Worm (Caenorhabditis elegans) whole organism, late embryonic: ENCODE results near the gene gst-23.

Experiments used
- ahr-1 ChIP-seq: sonication (generic microtip); optimal IDR thresholded peaks from 2 replicates; lab custom pipeline; 2016; ENCODE audit warnings: missing genetic modification characterization, missing compliant biosample characterization
- ama-1 ChIP-seq: fragments of 150-350 bp; optimal IDR thresholded peaks from 2 replicates; lab custom pipeline; 2014
- ceh-48 ChIP-seq: sonication (generic microtip); optimal IDR thresholded peaks from 2 replicates; lab custom pipeline; 2016; ENCODE audit warnings: missing genetic modification characterization, inconsistent platforms, missing compliant biosample characterization
- dmd-4 ChIP-seq: sonication (generic microtip); optimal IDR thresholded peaks from 2 replicates; lab custom pipeline; 2016; ENCODE audit warnings: borderline replicate concordance, missing genetic modification characterization, missing compliant biosample characterization
- dve-1 ChIP-seq: sonication (generic microtip); optimal IDR thresholded peaks from 2 replicates; lab custom pipeline; 2017; ENCODE audit warnings: antibody characterized with exemption, mild to moderate bottlenecking, missing genetic modification characterization, missing compliant biosample characterization
- lin-11 ChIP-seq: fragments of 200-800 bp; sonication (Bioruptor generic); optimal IDR thresholded peaks from 2 replicates; lab custom pipeline; 2018; ENCODE audit warnings: mild to moderate bottlenecking, missing genetic modification characterization, missing compliant biosample characterization
- nfya-1 ChIP-seq: sonication (generic microtip); optimal IDR thresholded peaks from 2 replicates; lab custom pipeline; 2017; ENCODE audit warnings: missing genetic modification characterization, mild to moderate bottlenecking, missing compliant biosample characterization, antibody characterized with exemption, moderate library complexity
- odd-2 ChIP-seq: sonication (generic microtip); optimal IDR thresholded peaks from 2 replicates; lab custom pipeline; 2017; ENCODE audit warnings: antibody characterized with exemption, mild to moderate bottlenecking, missing genetic modification characterization, missing compliant biosample characterization
- pqm-1 ChIP-seq: sonication (generic microtip); optimal IDR thresholded peaks from 2 replicates; lab custom pipeline; 2016; ENCODE audit warnings: missing genetic modification characterization, missing compliant biosample characterization
- rnt-1 ChIP-seq: sonication (generic microtip); optimal IDR thresholded peaks from 2 replicates; lab custom pipeline; 2016; ENCODE audit warnings: missing genetic modification characterization, missing compliant biosample characterization
- tbx-2 ChIP-seq: sonication (generic microtip); optimal IDR thresholded peaks from 2 replicates; lab custom pipeline; 2016; ENCODE audit warnings: missing genetic modification characterization, missing compliant biosample characterization
- unc-3 ChIP-seq, 2 experiments: fragments of 200-800 bp in 1 of 2; sonication (Bioruptor generic) in 1 of 2; sonication (generic microtip) in 1 of 2; conservative IDR thresholded peaks in 1 of 2; optimal IDR thresholded peaks in 1 of 2; 2 replicates each; pipeline versions ENCODE4 v1.3.6 to Lab custom; 2016 to 2022; ENCODE audit warnings: missing compliant biosample characterization in 2 of 2, missing genetic modification characterization in 2 of 2, missing genetic modification reagents in 1 of 2
- unc-55 ChIP-seq: sonication (generic microtip); optimal IDR thresholded peaks from 2 replicates; lab custom pipeline; 2017; ENCODE audit warnings: missing biosample characterization, missing genetic modification reagents, missing genetic modification characterization
- zip-5 ChIP-seq: sonication (generic microtip); optimal IDR thresholded peaks from 2 replicates; lab custom pipeline; 2016; ENCODE audit warnings: missing genetic modification characterization, missing compliant biosample characterization

- TF ChIP-seq lin-11 (tag; lab: Kevin White, UChicago), result no peak
- no peak for TF ChIP-seq zip-5 (tag; lab: Kevin White, UChicago)
- no peak for TF ChIP-seq dve-1 (tag; lab: Kevin White, UChicago)
- no peak for TF ChIP-seq pqm-1 (tag; lab: Kevin White, UChicago)
- TF ChIP-seq ama-1, result no peak
- TF ChIP-seq ahr-1 (tag; lab: Kevin White, UChicago), result no peak
- no peak for TF ChIP-seq odd-2 (tag; lab: Kevin White, UChicago)
- no peak for TF ChIP-seq unc-55 (GFP tag; lab: Kevin White, UChicago)
- TF ChIP-seq unc-3 (GFP tag; conservative IDR thresholded peaks at IDR 0.05; lab: Robert Waterston, UW), result no peak
- no peak for TF ChIP-seq unc-3 (tag; optimal IDR thresholded peaks at IDR 0.05; lab: Kevin White, UChicago)
- TF ChIP-seq ceh-48 (tag; lab: Kevin White, UChicago), result no peak
- TF ChIP-seq nfya-1, result no peak
- TF ChIP-seq dmd-4 (tag; lab: Kevin White, UChicago), result no peak
- TF ChIP-seq rnt-1 (tag; lab: Kevin White, UChicago), result no peak
- no peak for TF ChIP-seq tbx-2 (tag; lab: Kevin White, UChicago)
These were observed 38.7 kb upstream of the gst-23 start for ce11 chrV:3204433-3204832.
